Fruit fly (Drosophila melanogaster) whole organism, larva: ENCODE measurements around the gene milt.

Source experiments
- noc ChIP-seq: fragments of 200-800 bp; sonication (Bioruptor generic); optimal IDR thresholded peaks from 3 replicates; lab custom pipeline; 2019; ENCODE audit warnings: missing biosample characterization, mild to moderate bottlenecking, missing genetic modification characterization, moderate library complexity

Gene milt

dm6 chr2L:7037773-7038327, at the start of gene milt:
milt (plus strand) TSS chr2L:7037823.
- no peak for TF ChIP-seq noc (tag; lab: Kevin White, UChicago)

- TF ChIP-seq noc (tag; lab: Kevin White, UChicago) = no peak
These were observed 46.5 kb upstream of the milt start for dm6 chr2L:6991085-6991484.

- TF ChIP-seq noc (tag; lab: Kevin White, UChicago) = no peak
These were observed 38.9 kb upstream of the milt start for dm6 chr2L:6998736-6999135.

dm6 chr2L:7004304-7004703, 33.3 kb upstream of the milt start:
- TF ChIP-seq noc (tag; lab: Kevin White, UChicago) = no peak

- TF ChIP-seq noc (tag; lab: Kevin White, UChicago) = no peak
These were observed 32.1 kb upstream of the milt start for dm6 chr2L:7005489-7005888.

dm6 chr2L:7007564-7007963, 30.1 kb upstream of the milt start:
- no peak for TF ChIP-seq noc (tag; lab: Kevin White, UChicago)

dm6 chr2L:7009807-7010470, 27.7 kb upstream of the milt start, which contains the start of gene uif:
uif (minus strand) TSS chr2L:7010359.
- TF ChIP-seq noc (tag; lab: Kevin White, UChicago) = no peak

dm6 chr2L:7010513-7010912, 27.1 kb upstream of the milt start:
- no peak for TF ChIP-seq noc (tag; lab: Kevin White, UChicago)

- no peak for TF ChIP-seq noc (tag; lab: Kevin White, UChicago)
These were observed 25.7 kb upstream of the milt start, which contains the start of gene CG43321 for dm6 chr2L:7011962-7012361. CG43321 (plus strand) TSS chr2L:7012262.

dm6 chr2L:7013157-7013556, 24.5 kb upstream of the milt start, which contains the start of gene CG43322:
CG43322 (plus strand) TSS chr2L:7013396.
- TF ChIP-seq noc (tag; lab: Kevin White, UChicago) = no peak

dm6 chr2L:7021382-7021781, 16.2 kb upstream of the milt start, which contains the start of gene Pcp:
Pcp (plus strand) TSS chr2L:7021682.
- TF ChIP-seq noc (tag; lab: Kevin White, UChicago) = no peak

dm6 chr2L:7023614-7024259, 13.9 kb upstream of the milt start, which contains the start of gene Gart:
Gart (minus strand) TSS chr2L:7023898.
- TF ChIP-seq noc (tag; lab: Kevin White, UChicago) = peak; percentile 80

- no peak for TF ChIP-seq noc (tag; lab: Kevin White, UChicago)
These were observed 12.4 kb upstream of the milt start for dm6 chr2L:7025247-7025646.

dm6 chr2L:7026308-7026707, 11.3 kb upstream of the milt start:
- TF ChIP-seq noc (tag; lab: Kevin White, UChicago) = no peak

- no peak for TF ChIP-seq noc (tag; lab: Kevin White, UChicago)
These were observed 10.4 kb upstream of the milt start, which contains the start of the genes CG31908 and MME1 for dm6 chr2L:7026988-7027908. CG31908 (minus strand) TSS chr2L:7027389. MME1 (plus strand) TSS chr2L:7027526.
